Worm (Caenorhabditis elegans): ENCODE results near the gene nlp-79.

nlp-79 gene

DNA sequence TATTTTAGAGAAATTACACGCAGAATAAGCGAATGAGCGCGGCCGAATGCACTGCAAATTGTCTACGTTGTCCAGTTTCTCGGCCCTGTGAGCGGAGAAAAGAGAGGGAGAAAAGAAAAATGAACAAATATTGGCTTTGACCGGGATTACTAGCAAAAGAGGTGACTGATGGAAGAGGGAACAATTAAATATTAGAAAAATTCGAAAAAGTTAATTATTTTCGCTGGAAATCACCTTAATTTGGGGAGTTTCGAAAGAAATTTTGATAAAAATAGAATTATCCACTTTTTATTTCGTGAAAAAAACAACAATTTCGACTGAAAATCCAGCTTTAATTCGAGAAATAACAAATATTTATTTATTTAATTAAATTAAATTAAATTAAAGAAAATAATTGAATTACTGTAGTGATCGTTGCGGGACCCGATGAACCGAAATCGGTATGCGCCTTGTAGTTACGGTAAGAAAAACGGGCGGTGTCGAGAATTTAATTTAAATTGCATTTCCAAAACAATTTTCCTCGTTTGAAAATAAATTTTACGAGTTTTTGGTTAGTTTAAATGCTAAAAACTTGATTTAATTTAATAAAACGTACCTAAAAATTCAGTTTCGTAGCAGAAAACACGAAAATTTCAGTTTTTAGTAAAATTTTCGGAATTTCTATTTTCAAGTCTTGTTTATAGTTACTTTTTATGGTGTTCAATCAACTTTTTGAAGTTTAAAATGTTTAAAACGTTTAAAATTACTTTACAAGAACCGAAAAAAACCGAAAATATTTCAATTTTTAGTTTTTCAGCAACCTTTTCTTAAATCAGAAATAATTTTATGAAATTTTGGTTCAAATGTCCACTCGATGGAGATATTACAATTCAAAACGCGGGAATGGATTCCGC lies 5.3 kb downstream of the nlp-79 start, which contains the start of the genes crld-1 and msh-5 (continued):
- TF ChIP-seq madf-8 (GFP tag; conservative IDR thresholded peaks at IDR 0.05) = peak; percentile 82

DNA sequence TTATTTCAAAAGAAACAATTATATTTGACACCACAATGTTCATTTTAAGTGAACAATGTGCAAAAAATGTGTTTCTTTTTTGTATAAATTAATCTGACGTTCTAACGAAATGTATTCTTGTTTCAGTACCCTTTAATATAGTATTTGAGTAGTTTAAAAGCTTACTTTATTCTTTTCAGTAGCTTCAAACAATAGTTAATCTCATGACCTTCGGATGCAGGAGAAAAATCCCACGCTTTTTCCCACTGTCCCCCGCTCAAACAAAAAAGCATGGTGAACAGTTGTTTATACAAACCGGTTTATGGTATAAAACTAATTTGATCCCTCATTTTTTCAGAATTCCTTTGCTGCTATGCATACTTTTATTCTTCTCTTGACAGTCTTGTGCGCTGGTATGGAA lies 15.8 kb downstream of the nlp-79 start, which contains the start of gene scl-14:
scl-14 (plus strand) TSS at position 301 of the 400 bp plus-strand sequence.
- TF ChIP-seq ekl-4 (GFP tag; IDR thresholded peaks at IDR 0.05) = no peak
- no peak for TF ChIP-seq F23B12.7 (tag; optimal IDR thresholded peaks at IDR 0.05; ENCODE audit: insufficient read depth)
- no peak for TF ChIP-seq mel-28 (tag; optimal IDR thresholded peaks at IDR 0.05; ENCODE audit: borderline replicate concordance)
- TF ChIP-seq sea-2 (GFP tag; IDR thresholded peaks at IDR 0.05) = no peak
- TF ChIP-seq unc-130 (GFP tag; optimal IDR thresholded peaks at IDR 0.05) = no peak
- TF ChIP-seq rec-8 (tag; optimal IDR thresholded peaks at IDR 0.05) = no peak
- no peak for TF ChIP-seq ets-4 (GFP tag; optimal IDR thresholded peaks at IDR 0.05)
- no peak for TF ChIP-seq ztf-25 (GFP tag; IDR thresholded peaks at IDR 0.05)
- no peak for TF ChIP-seq dpff-1 (tag; optimal IDR thresholded peaks at IDR 0.05)

DNA sequence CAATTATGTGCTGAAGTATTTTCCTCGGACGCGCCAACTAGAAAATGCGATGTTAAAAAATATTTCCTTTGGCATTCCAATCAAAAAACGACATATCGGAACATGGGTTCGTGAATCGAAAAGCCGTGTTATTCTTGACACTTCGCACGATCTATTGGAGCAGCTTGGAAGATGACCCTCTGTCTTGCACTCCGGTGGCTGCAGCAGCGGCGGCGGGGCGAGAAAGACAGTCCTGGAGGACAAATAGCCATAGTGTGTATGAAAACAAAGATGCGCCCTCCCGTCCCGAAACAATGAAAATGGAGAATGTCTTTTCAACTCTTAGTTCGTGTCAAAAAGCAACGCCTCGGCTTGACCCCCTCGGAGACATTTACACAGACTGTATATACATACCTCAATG lies 18.2 kb downstream of the nlp-79 start:
- TF ChIP-seq xnd-1 (tag; optimal IDR thresholded peaks at IDR 0.05) = no peak
- TF ChIP-seq fkh-3 (tag; optimal IDR thresholded peaks at IDR 0.05) = no peak
- TF ChIP-seq lag-1 (GFP tag; IDR thresholded peaks at IDR 0.05) = no peak
- no peak for TF ChIP-seq F49E8.2 (tag; optimal IDR thresholded peaks at IDR 0.05; ENCODE audit: insufficient read depth)
- TF ChIP-seq egl-18 (GFP tag; IDR thresholded peaks at IDR 0.05) = no peak
- no peak for TF ChIP-seq B0336.3 (GFP tag; IDR thresholded peaks at IDR 0.05)
- TF ChIP-seq hrde-1 (tag; optimal IDR thresholded peaks at IDR 0.05; ENCODE audit: borderline replicate concordance) = no peak
- TF ChIP-seq snpc-1.3 (tag; optimal IDR thresholded peaks at IDR 0.05; ENCODE audit: insufficient read depth) = no peak

DNA sequence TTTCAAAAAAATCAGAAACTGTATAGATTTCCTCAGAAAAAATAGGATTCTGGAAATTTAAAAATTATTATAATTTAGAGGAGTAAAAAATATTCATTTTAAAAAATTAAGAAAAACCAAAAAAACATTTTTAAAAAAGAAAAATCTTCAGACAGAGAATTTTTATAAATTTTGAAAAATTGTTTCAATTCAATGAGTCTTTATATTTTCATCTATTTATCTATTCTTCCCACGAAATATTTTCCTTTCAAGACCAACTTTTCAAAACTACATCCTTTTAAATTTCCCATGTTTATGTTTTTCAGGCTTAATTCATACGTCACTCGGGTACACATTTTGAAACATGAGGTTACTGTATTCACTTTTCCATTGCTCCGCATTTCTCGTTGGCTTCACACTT lies 20.9 kb downstream of the nlp-79 start, which contains the start of gene nas-14:
nas-14 (plus strand) TSS at position 301 of the 400 bp plus-strand sequence.
- TF ChIP-seq sea-2 (GFP tag; IDR thresholded peaks at IDR 0.05) = no peak
- no peak for TF ChIP-seq hlh-26 (GFP tag; conservative IDR thresholded peaks at IDR 0.05)
- TF ChIP-seq nfya-2 (GFP tag; IDR thresholded peaks at IDR 0.05) = no peak
- no peak for TF ChIP-seq ceh-91 (GFP tag; IDR thresholded peaks at IDR 0.05)

DNA sequence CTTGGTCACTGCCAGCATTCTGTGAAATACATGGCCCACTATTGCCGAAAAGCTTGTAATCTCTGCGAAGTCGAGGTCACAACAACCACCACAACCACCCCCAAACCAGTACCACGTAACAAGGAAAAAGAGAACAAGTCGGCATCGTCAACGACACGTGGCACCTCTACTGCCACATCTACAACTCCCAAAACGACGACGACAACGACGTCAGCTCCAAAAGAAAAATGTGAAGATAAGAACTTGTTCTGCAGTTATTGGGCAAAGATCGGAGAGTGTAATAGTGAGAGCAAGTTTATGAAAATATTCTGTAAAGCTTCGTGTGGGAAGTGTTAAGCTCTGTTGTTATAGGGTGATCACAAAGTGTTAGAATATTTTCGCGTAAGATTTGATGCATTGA lies 24.0 kb downstream of the nlp-79 start:
- no peak for TF ChIP-seq F55B11.4 (tag; optimal IDR thresholded peaks at IDR 0.05; ENCODE audit: borderline replicate concordance, insufficient read depth)
- TF ChIP-seq nfya-1 (tag; optimal IDR thresholded peaks at IDR 0.05; ENCODE audit: borderline replicate concordance, insufficient read depth) = no peak
- TF ChIP-seq Y95B8A.8 (GFP tag; IDR thresholded peaks at IDR 0.05) = no peak
- no peak for TF ChIP-seq nhr-27 (tag; optimal IDR thresholded peaks at IDR 0.05)
- no peak for TF ChIP-seq ceh-100 (GFP tag; IDR thresholded peaks at IDR 0.05)
- TF ChIP-seq somi-1 (GFP tag; optimal IDR thresholded peaks at IDR 0.05) = no peak
- TF ChIP-seq lin-40 (tag; optimal IDR thresholded peaks at IDR 0.05) = no peak
- no peak for TF ChIP-seq chd-7 (tag; optimal IDR thresholded peaks at IDR 0.05)
- no peak for TF ChIP-seq F23B12.7 (tag; optimal IDR thresholded peaks at IDR 0.05; ENCODE audit: insufficient read depth)
- TF ChIP-seq ztf-6 (GFP tag; IDR thresholded peaks at IDR 0.05) = no peak
- TF ChIP-seq hlh-12 (tag; optimal IDR thresholded peaks at IDR 0.05) = no peak
